Worm (Caenorhabditis elegans) whole organism, L3 larva: ENCODE measurements around the gene str-3.

Experiments used
- ZK546.5 ChIP-seq: sonication (generic microtip); optimal IDR thresholded peaks from 2 replicates; lab custom pipeline; 2017; ENCODE audit warnings: missing biosample characterization, missing genetic modification characterization
- aly-2 ChIP-seq: fragments of 150-350 bp; optimal IDR thresholded peaks from 2 replicates; lab custom pipeline; 2014; ENCODE audit warnings: missing biosample characterization, missing genetic modification characterization
- ama-1 ChIP-seq: fragments of 150-350 bp; optimal IDR thresholded peaks from 2 replicates; lab custom pipeline; 2018
- ceh-16 ChIP-seq: sonication (generic microtip); optimal IDR thresholded peaks from 2 replicates; lab custom pipeline; 2017; ENCODE audit warnings: missing biosample characterization, missing genetic modification characterization
- ceh-28 ChIP-seq: fragments of 150-350 bp; optimal IDR thresholded peaks from 2 replicates; lab custom pipeline; 2014; ENCODE audit warnings: missing biosample characterization, missing genetic modification reagents, missing genetic modification characterization
- ceh-82 ChIP-seq: fragments of 150-350 bp; optimal IDR thresholded peaks from 2 replicates; lab custom pipeline; 2014; ENCODE audit warnings: missing biosample characterization, missing genetic modification characterization
- ceh-9 ChIP-seq: sonication (generic microtip); optimal IDR thresholded peaks from 2 replicates; lab custom pipeline; 2018; ENCODE audit warnings: missing biosample characterization, missing genetic modification characterization
- egl-27 ChIP-seq: sonication (generic microtip); optimal IDR thresholded peaks from 4 replicates; lab custom pipeline; 2017; ENCODE audit warnings: missing biosample characterization, missing genetic modification reagents, missing genetic modification characterization
- elt-1 ChIP-seq: fragments of 150-350 bp; optimal IDR thresholded peaks from 2 replicates; lab custom pipeline; 2014; ENCODE audit warnings: missing biosample characterization, missing genetic modification characterization
- elt-2 ChIP-seq: sonication (generic microtip); optimal IDR thresholded peaks from 2 replicates; lab custom pipeline; 2016; ENCODE audit warnings: missing genetic modification reagents, mild to moderate bottlenecking, missing genetic modification characterization, missing compliant biosample characterization
- elt-3 ChIP-seq, 3 experiments: fragments of 150-350 bp in 1 of 3; sonication (generic microtip) in 2 of 3; optimal IDR thresholded peaks; 2 replicates in 2 of 3; 4 replicates in 1 of 3; lab custom pipeline; 2014 to 2017; ENCODE audit warnings: missing biosample characterization in 3 of 3, missing genetic modification characterization in 3 of 3
- eor-1 ChIP-seq, 2 experiments: fragments of 150-350 bp; optimal IDR thresholded peaks; 2 replicates each; lab custom pipeline; 2014 to 2018; ENCODE audit warnings: missing biosample characterization in 2 of 2, missing genetic modification characterization in 2 of 2
- fkh-10 ChIP-seq: sonication (generic microtip); optimal IDR thresholded peaks from 2 replicates; lab custom pipeline; 2017; ENCODE audit warnings: missing biosample characterization, missing genetic modification reagents, missing genetic modification characterization
- fkh-2 ChIP-seq: fragments of 150-350 bp; optimal IDR thresholded peaks from 2 replicates; lab custom pipeline; 2014; ENCODE audit warnings: missing biosample characterization, missing genetic modification reagents, missing genetic modification characterization
- fos-1 ChIP-seq: fragments of 150-350 bp; optimal IDR thresholded peaks from 2 replicates; lab custom pipeline; 2014; ENCODE audit warnings: missing biosample characterization, missing genetic modification characterization
- jun-1 ChIP-seq: fragments of 150-350 bp; optimal IDR thresholded peaks from 2 replicates; lab custom pipeline; 2014; ENCODE audit warnings: missing biosample characterization, missing genetic modification reagents, missing genetic modification characterization
- lin-15B ChIP-seq: fragments of 150-350 bp; optimal IDR thresholded peaks from 2 replicates; lab custom pipeline; 2014; ENCODE audit warnings: missing biosample characterization, missing genetic modification characterization
- lin-39 ChIP-seq: fragments of 150-350 bp; optimal IDR thresholded peaks from 2 replicates; lab custom pipeline; 2018; ENCODE audit warnings: missing biosample characterization, missing genetic modification reagents, missing genetic modification characterization
- lsy-12 ChIP-seq: sonication (generic microtip); optimal IDR thresholded peaks from 2 replicates; lab custom pipeline; 2016; ENCODE audit warnings: mild to moderate bottlenecking, missing genetic modification characterization, missing compliant biosample characterization
- mdl-1 ChIP-seq: fragments of 150-350 bp; optimal IDR thresholded peaks from 2 replicates; lab custom pipeline; 2014; ENCODE audit warnings: missing biosample characterization, missing genetic modification characterization
- mml-1 ChIP-seq: fragments of 150-350 bp; sonication (generic microtip); optimal IDR thresholded peaks from 3 replicates; lab custom pipeline; 2014; ENCODE audit warnings: missing biosample characterization, missing genetic modification characterization
- nfya-1 ChIP-seq: sonication (generic microtip); optimal IDR thresholded peaks from 2 replicates; lab custom pipeline; 2017; ENCODE audit warnings: missing genetic modification characterization, mild to moderate bottlenecking, missing compliant biosample characterization, antibody characterized with exemption, moderate library complexity; ENCODE audit not compliant: insufficient read depth
- nhr-11 ChIP-seq: fragments of 150-350 bp; optimal IDR thresholded peaks from 2 replicates; lab custom pipeline; 2014; ENCODE audit warnings: missing biosample characterization, missing genetic modification characterization
- nhr-23 ChIP-seq: fragments of 150-350 bp; optimal IDR thresholded peaks from 2 replicates; lab custom pipeline; 2014; ENCODE audit warnings: missing biosample characterization, missing genetic modification reagents, missing genetic modification characterization
- nhr-237 ChIP-seq: fragments of 150-350 bp; optimal IDR thresholded peaks from 2 replicates; lab custom pipeline; 2014; ENCODE audit warnings: missing biosample characterization, missing genetic modification characterization
- nhr-25 ChIP-seq: sonication (generic microtip); optimal IDR thresholded peaks from 2 replicates; lab custom pipeline; 2017; ENCODE audit warnings: missing biosample characterization, missing genetic modification characterization
- nhr-28 ChIP-seq: fragments of 150-350 bp; optimal IDR thresholded peaks from 2 replicates; lab custom pipeline; 2014; ENCODE audit warnings: missing biosample characterization, missing genetic modification characterization
- nhr-43 ChIP-seq: sonication (generic microtip); optimal IDR thresholded peaks from 2 replicates; lab custom pipeline; 2016; ENCODE audit warnings: mild to moderate bottlenecking, missing genetic modification characterization, missing compliant biosample characterization; ENCODE audit not compliant: poor library complexity, severe bottlenecking
- nhr-67 ChIP-seq: fragments of 150-350 bp; optimal IDR thresholded peaks from 2 replicates; lab custom pipeline; 2014; ENCODE audit warnings: missing biosample characterization, missing genetic modification characterization
- nhr-76 ChIP-seq: fragments of 150-350 bp; sonication (generic microtip); optimal IDR thresholded peaks from 5 replicates; lab custom pipeline; 2014; ENCODE audit warnings: missing biosample characterization, missing genetic modification characterization
- nhr-77 ChIP-seq: fragments of 150-350 bp; optimal IDR thresholded peaks from 2 replicates; lab custom pipeline; 2014; ENCODE audit warnings: missing biosample characterization, missing genetic modification characterization
- pha-4 ChIP-seq: fragments of 150-350 bp; optimal IDR thresholded peaks from 2 replicates; lab custom pipeline; 2014; ENCODE audit warnings: missing biosample characterization, missing genetic modification reagents, missing genetic modification characterization
- pqm-1 ChIP-seq: fragments of 150-350 bp; optimal IDR thresholded peaks from 2 replicates; lab custom pipeline; 2017; ENCODE audit warnings: missing biosample characterization, missing genetic modification characterization, inconsistent platforms
- snpc-4 ChIP-seq: fragments of 150-350 bp; optimal IDR thresholded peaks from 2 replicates; lab custom pipeline; 2014; ENCODE audit warnings: missing biosample characterization, missing genetic modification characterization
- unc-39 ChIP-seq: sonication (generic microtip); optimal IDR thresholded peaks from 4 replicates; lab custom pipeline; 2017; ENCODE audit warnings: missing biosample characterization, missing genetic modification characterization
- unc-62 ChIP-seq: fragments of 150-350 bp; sonication (generic microtip); optimal IDR thresholded peaks from 4 replicates; lab custom pipeline; 2014; ENCODE audit warnings: missing biosample characterization, missing genetic modification reagents, missing genetic modification characterization
- zag-1 ChIP-seq: fragments of 150-350 bp; optimal IDR thresholded peaks from 2 replicates; lab custom pipeline; 2014; ENCODE audit warnings: missing biosample characterization, missing genetic modification characterization
- ztf-11 ChIP-seq: fragments of 150-350 bp; optimal IDR thresholded peaks from 2 replicates; lab custom pipeline; 2014; ENCODE audit warnings: missing biosample characterization, missing genetic modification characterization

The str-3 gene

ce11 chrIV:11094974-11095373 is 5.2 kb downstream of the str-3 start, which contains the start of gene M7.8:
TSS of gene M7.8 (minus strand) at chrIV:11095085.
- TF ChIP-seq nhr-23 (tag; lab: Kevin White, UChicago) (no peak), fkh-10 (peak; percentile 76), elt-1 (no peak), lsy-12 (tag; lab: Kevin White, UChicago) (no peak), jun-1 (tag; lab: Kevin White, UChicago) (no peak)

ce11 chrIV:11094052-11094451 is 6.1 kb downstream of the str-3 start:
- TF ChIP-seq nhr-25 (tag; lab: Kevin White, UChicago) (no peak), pqm-1 (no peak), fkh-2 (tag; lab: Kevin White, UChicago) (no peak), fos-1 (tag; lab: Kevin White, UChicago) (no peak), nhr-28 (tag; lab: Kevin White, UChicago) (no peak), nfya-1 (no peak), snpc-4 (tag; lab: Kevin White, UChicago) (no peak), ceh-9 (tag; lab: Kevin White, UChicago) (no peak), ceh-16 (no peak), mml-1 (tag; lab: Kevin White, UChicago) (no peak), aly-2 (tag; lab: Kevin White, UChicago) (no peak), lin-15B (tag; lab: Kevin White, UChicago) (no peak), eor-1 (tag; optimal IDR thresholded peaks at IDR 0.05; lab: Kevin White, UChicago) (no peak), lsy-12 (tag; lab: Kevin White, UChicago) (no peak), ztf-11 (tag; lab: Kevin White, UChicago) (no peak), elt-2 (tag; lab: Kevin White, UChicago) (no peak), ceh-28 (tag; lab: Kevin White, UChicago) (no peak), nhr-237 (tag; lab: Kevin White, UChicago) (no peak), nhr-77 (no peak), lin-39 (no peak)

DNA sequence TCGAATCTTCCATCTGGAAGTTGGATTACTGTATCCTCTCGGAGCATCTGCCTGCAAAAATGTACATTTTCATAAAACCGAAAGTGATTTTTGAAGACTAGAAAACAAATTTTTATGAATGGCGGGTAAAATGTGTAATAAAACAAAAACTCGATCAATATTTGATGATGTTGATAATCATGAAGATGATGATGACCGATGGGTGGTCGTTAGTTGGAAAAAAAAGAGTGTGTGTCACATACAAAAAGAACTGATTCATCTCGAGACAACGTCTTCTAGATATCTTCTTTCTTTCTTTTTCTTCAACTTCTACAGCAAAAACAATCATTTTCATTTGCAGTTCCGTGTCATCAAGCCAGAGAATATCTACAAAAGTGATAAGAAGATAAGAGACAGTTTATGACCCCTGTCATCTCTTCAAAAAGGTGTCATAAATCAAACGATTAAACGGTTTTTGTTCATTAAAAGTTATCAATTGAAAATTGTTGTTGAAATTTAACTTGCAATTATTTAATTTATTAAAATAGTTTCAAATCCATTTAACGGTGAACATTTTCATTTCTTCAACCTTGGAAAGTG is 7.6 kb downstream of the str-3 start, which contains the start of gene bcc-1:
Gene bcc-1 (minus strand): TSS at position 51 of the 579 bp plus-strand sequence.
- peak in 1 of 3 experiments; percentile 57 for TF ChIP-seq elt-3 (tag; optimal IDR thresholded peaks at IDR 0.05; lab: Kevin White, UChicago)
- TF ChIP-seq pha-4 (tag; lab: Kevin White, UChicago) = no peak
- no peak for TF ChIP-seq fkh-10
- no peak for TF ChIP-seq aly-2 (tag; lab: Kevin White, UChicago)
- peak; percentile 19 for TF ChIP-seq ceh-28 (tag; lab: Kevin White, UChicago)
- peak; percentile 88 for TF ChIP-seq nhr-23 (tag; lab: Kevin White, UChicago)
- TF ChIP-seq unc-62 (GFP tag; lab: Kevin White, UChicago) = peak; percentile 69
- TF ChIP-seq nhr-28 (tag; lab: Kevin White, UChicago) = no peak
- TF ChIP-seq nhr-43 (tag; lab: Kevin White, UChicago) = peak; percentile 0
- TF ChIP-seq egl-27 (tag; lab: Kevin White, UChicago) = peak; percentile 1
- TF ChIP-seq, all 47 proteins: peak for 6

DNA sequence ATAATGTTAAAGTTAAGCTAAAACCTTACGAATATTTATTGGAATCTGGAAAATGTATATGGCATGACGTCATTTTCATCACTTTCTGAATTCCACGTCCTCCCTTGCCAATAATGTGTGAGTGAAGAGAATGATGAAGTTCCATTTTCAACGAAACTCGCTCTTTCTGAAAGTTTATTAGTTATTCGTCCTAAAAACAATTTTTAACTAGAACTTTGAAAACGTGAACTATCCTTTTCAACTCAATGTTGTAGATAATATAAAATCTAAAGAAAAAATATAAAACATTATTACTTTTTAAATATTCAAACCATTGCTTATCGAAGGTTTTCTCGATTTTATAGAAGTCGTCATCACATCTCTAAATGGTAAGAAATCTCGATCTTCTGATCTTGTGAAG is 10.6 kb downstream of the str-3 start, which contains the start of gene M7.7:
Gene M7.7 (plus strand): TSS at position 301 of the 400 bp plus-strand sequence.
- TF ChIP-seq elt-1 = no peak
- TF ChIP-seq ceh-82 = no peak
- no peak for TF ChIP-seq ZK546.5 (tag; lab: Kevin White, UChicago)
- no peak for TF ChIP-seq nhr-43 (tag; lab: Kevin White, UChicago)
- TF ChIP-seq nhr-25 (tag; lab: Kevin White, UChicago) = no peak
- no peak for TF ChIP-seq fkh-10
- TF ChIP-seq pha-4 (tag; lab: Kevin White, UChicago) = no peak
- no peak for TF ChIP-seq nhr-237 (tag; lab: Kevin White, UChicago)
- TF ChIP-seq nhr-11 (tag; lab: Kevin White, UChicago) = no peak
- no peak for TF ChIP-seq jun-1 (tag; lab: Kevin White, UChicago)
- TF ChIP-seq, all 47 proteins: peak for 0

ce11 chrIV:11083609-11084008 is 16.6 kb downstream of the str-3 start, which contains the start of gene klc-1:
TSS of gene klc-1 (plus strand) at chrIV:11083735.
- TF ChIP-seq zag-1 (tag; lab: Kevin White, UChicago) (no peak), mdl-1 (tag; lab: Kevin White, UChicago) (no peak), nhr-67 (no peak), pqm-1 (no peak), lsy-12 (tag; lab: Kevin White, UChicago) (no peak), nhr-76 (tag; lab: Kevin White, UChicago) (no peak), ama-1 (no peak), ceh-82 (no peak), egl-27 (tag; lab: Kevin White, UChicago) (no peak), lin-39 (no peak), nhr-23 (tag; lab: Kevin White, UChicago) (no peak), ztf-11 (tag; lab: Kevin White, UChicago) (no peak), unc-39 (tag; lab: Kevin White, UChicago) (no peak), ceh-16 (no peak), nhr-25 (tag; lab: Kevin White, UChicago) (no peak), ZK546.5 (tag; lab: Kevin White, UChicago) (no peak), snpc-4 (tag; lab: Kevin White, UChicago) (no peak), mml-1 (tag; lab: Kevin White, UChicago) (no peak), aly-2 (tag; lab: Kevin White, UChicago) (no peak), fkh-2 (tag; lab: Kevin White, UChicago) (no peak)
